Worm (Caenorhabditis elegans): Measurements from ENCODE around the gene F26F2.7.
"Not testable (repeated sequence)": the region's sequence is repeated elsewhere in the genome, so short reads cannot be mapped to it uniquely, and the experiment has no call there.

F26F2.7 gene

ce11 chrV:20568995-20569394, 11.8 kb upstream of the F26F2.7 start, which contains the start of gene F26F2.4:
TSS of gene F26F2.4 (plus strand) at chrV:20569295.
- not testable (repeated sequence) for TF ChIP-seq pbrm-1 (GFP tag; IDR thresholded peaks at IDR 0.05); nfya-2 (GFP tag; IDR thresholded peaks at IDR 0.05); ama-1 (optimal IDR thresholded peaks at IDR 0.05); ama-1 (GFP tag; optimal IDR thresholded peaks at IDR 0.05)

ce11 chrV:20573392-20573791, 7.4 kb upstream of the F26F2.7 start, which contains the start of gene F26F2.5:
TSS of gene F26F2.5 (plus strand) at chrV:20573692.
- TF ChIP-seq sptf-2 (GFP tag; optimal IDR thresholded peaks at IDR 0.05) = no peak
- TF ChIP-seq zim-3 (tag; optimal IDR thresholded peaks at IDR 0.05) = no peak
- no peak for TF ChIP-seq cebp-1 (GFP tag; IDR thresholded peaks at IDR 0.05)
- TF ChIP-seq cebp-1 (tag; optimal IDR thresholded peaks at IDR 0.05) = no peak
- no peak for TF ChIP-seq efl-1 (GFP tag; optimal IDR thresholded peaks at IDR 0.05)
- TF ChIP-seq F52B5.7 (tag; optimal IDR thresholded peaks at IDR 0.05) = no peak
- no peak for TF ChIP-seq ztf-18 (tag; optimal IDR thresholded peaks at IDR 0.05)
- no peak for TF ChIP-seq madf-8 (GFP tag; conservative IDR thresholded peaks at IDR 0.05)
- no peak for TF ChIP-seq ceh-91 (GFP tag; IDR thresholded peaks at IDR 0.05)
- TF ChIP-seq rec-8 (tag; optimal IDR thresholded peaks at IDR 0.05) = no peak
- no peak for TF ChIP-seq snpc-3.4 (tag; optimal IDR thresholded peaks at IDR 0.05)
- no peak for TF ChIP-seq hmg-20 (GFP tag; IDR thresholded peaks at IDR 0.05)

ce11 chrV:20574314-20574713, 6.5 kb upstream of the F26F2.7 start, which contains the start of gene clec-263:
TSS of gene clec-263 (plus strand) at chrV:20574614.
- TF ChIP-seq F23B12.7 (tag; optimal IDR thresholded peaks at IDR 0.05; ENCODE audit: insufficient read depth) = no peak
- TF ChIP-seq unc-130 (GFP tag; optimal IDR thresholded peaks at IDR 0.05) = no peak
- no peak for TF ChIP-seq ets-4 (GFP tag; optimal IDR thresholded peaks at IDR 0.05)
- TF ChIP-seq lin-35 (GFP tag; optimal IDR thresholded peaks at IDR 0.05) = no peak
- TF ChIP-seq lir-1 (GFP tag; conservative IDR thresholded peaks at IDR 0.05) = no peak
- no peak for TF ChIP-seq tbx-9 (tag; optimal IDR thresholded peaks at IDR 0.05; ENCODE audit: borderline replicate concordance)
- TF ChIP-seq lin-40 (tag; optimal IDR thresholded peaks at IDR 0.05) = no peak
- TF ChIP-seq zfh-2 (GFP tag; conservative IDR thresholded peaks at IDR 0.05) = no peak
- TF ChIP-seq rcor-1 (GFP tag; IDR thresholded peaks at IDR 0.05) = no peak
- TF ChIP-seq egrh-3 (GFP tag; IDR thresholded peaks at IDR 0.05) = no peak
- TF ChIP-seq ccch-3 (GFP tag; optimal IDR thresholded peaks at IDR 0.05) = no peak
- no peak for TF ChIP-seq C06A6.2 (GFP tag; conservative IDR thresholded peaks at IDR 0.05)
- no peak for TF ChIP-seq efl-1 (GFP tag; optimal IDR thresholded peaks at IDR 0.05)

- TF ChIP-seq dox-1 (GFP tag; IDR thresholded peaks at IDR 0.05) = no peak
- TF ChIP-seq ztf-28 (GFP tag; IDR thresholded peaks at IDR 0.05) = no peak
- TF ChIP-seq Y79H2A.3 (GFP tag; conservative IDR thresholded peaks at IDR 0.05) = no peak
- no peak for TF ChIP-seq lsy-27 (tag; optimal IDR thresholded peaks at IDR 0.05; ENCODE audit: borderline replicate concordance, insufficient read depth)
- no peak for TF ChIP-seq zfh-2 (GFP tag; conservative IDR thresholded peaks at IDR 0.05)
- TF ChIP-seq F37B4.10 (GFP tag; IDR thresholded peaks at IDR 0.05) = no peak
- no peak for TF ChIP-seq F57C9.4 (tag; optimal IDR thresholded peaks at IDR 0.05)
- TF ChIP-seq D2030.7 (GFP tag; IDR thresholded peaks at IDR 0.05) = no peak
- no peak for TF ChIP-seq pha-4 (tag; optimal IDR thresholded peaks at IDR 0.05)
- no peak for TF ChIP-seq rpc-1 (optimal IDR thresholded peaks at IDR 0.05)
- TF ChIP-seq rpc-1 (tag; optimal IDR thresholded peaks at IDR 0.05) = no peak
Observed at ce11 chrV:20574872-20575271, 5.9 kb upstream of the F26F2.7 start.

Measured in whole organism, young adult.